Worm (Caenorhabditis elegans): ENCODE results near the gene dlc-4.

DNA sequence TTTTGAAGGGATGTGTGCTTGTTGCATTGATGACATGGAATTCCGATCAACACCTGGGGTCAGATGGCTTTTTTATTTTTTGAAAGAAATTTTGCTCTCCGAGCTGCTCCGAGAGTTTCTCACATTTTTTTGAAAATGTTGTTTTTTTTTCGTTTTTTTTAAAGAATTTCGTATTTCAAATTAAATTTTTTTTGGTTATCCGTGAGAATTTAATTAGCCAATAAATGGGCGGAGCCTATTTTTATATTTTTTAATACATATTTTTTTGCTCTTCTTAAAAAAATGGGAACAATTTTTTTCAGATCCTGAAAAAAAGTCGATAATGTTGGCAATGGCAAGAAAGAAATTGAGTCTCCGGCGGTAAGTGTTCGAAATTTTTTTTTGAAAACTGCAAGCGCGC lies 11.1 kb upstream of the dlc-4 start, which contains the start of gene dlc-3:
- no peak for TF ChIP-seq nhr-11 (tag; optimal IDR thresholded peaks at IDR 0.05)
- no peak for TF ChIP-seq ztf-11 (tag; optimal IDR thresholded peaks at IDR 0.05)
- TF ChIP-seq mdl-1 (tag; optimal IDR thresholded peaks at IDR 0.05) = no peak
- no peak for TF ChIP-seq nfya-1 (tag; optimal IDR thresholded peaks at IDR 0.05; ENCODE audit: insufficient read depth)
- no peak for TF ChIP-seq nhr-25 (tag; optimal IDR thresholded peaks at IDR 0.05)
- no peak for TF ChIP-seq ama-1 (optimal IDR thresholded peaks at IDR 0.05)
- TF ChIP-seq elt-1 (tag; optimal IDR thresholded peaks at IDR 0.05) = no peak
- TF ChIP-seq ceh-16 (tag; optimal IDR thresholded peaks at IDR 0.05) = no peak
- no peak for TF ChIP-seq R02D3.7 (tag; optimal IDR thresholded peaks at IDR 0.05)
- no peak for TF ChIP-seq fos-1 (tag; optimal IDR thresholded peaks at IDR 0.05)

Measured in whole organism, L3 larva.